Fruit fly (Drosophila melanogaster): Measurements from ENCODE around the gene bma.

bma gene

DNA sequence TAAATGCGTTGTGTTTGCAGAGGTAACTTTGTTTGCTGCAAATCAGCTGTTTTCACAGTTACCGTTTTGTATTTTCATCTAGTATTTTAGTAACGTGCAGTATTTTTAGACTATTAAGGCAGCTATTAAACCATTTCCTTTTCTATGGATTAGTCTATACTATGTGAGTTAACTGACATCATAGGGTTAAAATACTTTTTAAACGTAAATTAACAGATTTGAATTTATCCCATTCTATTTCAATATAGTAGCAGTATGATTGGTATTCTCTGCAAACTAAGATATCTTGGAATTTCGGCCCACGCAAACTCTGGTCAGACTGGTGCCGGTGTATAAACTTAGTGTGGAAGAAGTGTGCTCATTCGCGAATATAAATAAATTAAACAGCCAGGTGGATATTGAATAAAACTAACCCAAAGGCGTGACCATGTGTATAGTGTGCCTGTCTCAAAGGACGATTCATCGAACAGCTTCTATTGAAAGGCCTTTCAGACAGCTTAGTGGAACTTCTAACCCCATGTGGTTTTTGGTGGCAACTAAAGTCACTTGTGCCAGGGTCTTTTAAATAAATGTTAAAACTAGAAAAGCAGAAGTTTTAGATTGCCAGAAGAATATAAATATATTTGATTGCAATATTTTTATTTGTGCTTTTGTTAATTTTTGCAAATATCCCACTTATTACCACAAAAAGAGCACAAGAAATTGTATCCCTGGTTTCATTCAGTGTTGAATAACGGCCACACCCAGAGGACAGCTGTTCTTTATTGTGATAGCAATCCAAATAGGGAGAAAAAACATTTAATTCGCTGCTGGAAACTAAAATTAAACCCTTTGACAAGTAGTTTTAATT is 64.3 kb downstream of the bma start, which contains the start of the genes CG6674, CG42455 and vnc (continued):
- peak; percentile 34 for TF ChIP-seq tai (GFP tag; optimal IDR thresholded peaks at IDR 0.05)
- no peak for TF ChIP-seq Hr78 (GFP tag; optimal IDR thresholded peaks at IDR 0.05)
- no peak for TF ChIP-seq CG32264 (GFP tag; optimal IDR thresholded peaks at IDR 0.05)
- TF ChIP-seq pan (optimal IDR thresholded peaks at IDR 0.05): no peak
- TF ChIP-seq Dfd (GFP tag; optimal IDR thresholded peaks at IDR 0.05): no peak
- no peak for TF ChIP-seq CrebA (GFP tag; optimal IDR thresholded peaks at IDR 0.05; ENCODE audit: borderline replicate concordance)
- no peak for TF ChIP-seq Sp1 (GFP tag; optimal IDR thresholded peaks at IDR 0.05)
- TF ChIP-seq psq (GFP tag; optimal IDR thresholded peaks at IDR 0.05): peak; percentile 21
- no peak for TF ChIP-seq jim (GFP tag; optimal IDR thresholded peaks at IDR 0.05)
- no peak for TF ChIP-seq Mio (GFP tag; optimal IDR thresholded peaks at IDR 0.05)
- TF ChIP-seq HLH106 (tag; optimal IDR thresholded peaks at IDR 0.05): peak; percentile 28
- no peak for TF ChIP-seq Abd-B (GFP tag; optimal IDR thresholded peaks at IDR 0.05)
- TF ChIP-seq woc (GFP tag; optimal IDR thresholded peaks at IDR 0.05): no peak
- TF ChIP-seq lola (GFP tag; optimal IDR thresholded peaks at IDR 0.05): no peak
- TF ChIP-seq dmrt93B (GFP tag; optimal IDR thresholded peaks at IDR 0.05): peak; percentile 9
- peak; percentile 49 for TF ChIP-seq rgr (GFP tag; optimal IDR thresholded peaks at IDR 0.05)

DNA sequence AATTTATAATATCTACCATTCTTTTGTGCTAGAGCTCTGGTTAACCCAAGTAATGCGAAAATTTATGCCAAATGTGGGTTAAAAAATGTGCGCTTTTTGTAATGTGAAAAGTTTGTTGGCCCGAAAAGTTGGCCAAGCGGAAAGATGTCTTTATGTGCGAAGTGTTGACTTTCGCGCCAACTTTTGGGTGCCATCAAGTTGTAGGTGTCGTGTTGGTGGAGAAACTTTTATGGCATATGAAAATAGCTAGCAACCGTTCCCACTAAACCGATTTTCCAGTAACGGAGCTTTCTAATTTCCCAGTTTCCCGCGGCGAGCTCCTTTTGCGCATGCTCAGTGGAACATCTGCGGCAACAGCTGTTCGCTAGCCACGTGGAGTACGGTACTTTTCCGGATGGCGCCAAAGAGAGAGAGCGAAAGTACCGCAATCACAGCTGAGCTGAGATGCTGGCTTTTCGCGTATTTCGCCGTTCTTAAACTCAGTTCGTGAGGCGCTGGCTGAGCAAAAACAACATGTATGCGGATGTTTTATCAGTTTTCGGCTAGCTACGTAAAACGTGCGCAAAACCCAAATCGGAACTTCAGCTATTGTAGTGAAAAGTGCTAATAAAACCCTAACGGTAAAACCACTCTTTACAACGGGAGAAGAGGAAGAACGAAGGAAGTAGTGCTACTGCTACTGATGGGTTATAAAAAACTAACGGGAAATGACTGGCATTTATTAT is 66.4 kb downstream of the bma start, which contains the start of gene dpr6:
Gene dpr6 (plus strand): TSS at position 480 of the 725 bp plus-strand sequence.
- TF ChIP-seq jim (GFP tag; optimal IDR thresholded peaks at IDR 0.05): no peak
- TF ChIP-seq Rel (GFP tag; optimal IDR thresholded peaks at IDR 0.05): no peak
- TF ChIP-seq Rel (tag; optimal IDR thresholded peaks at IDR 0.05): peak; percentile 49

Data from whole organism, wandering third instar larva.